Worm (Caenorhabditis elegans) whole organism, L2 larva: Measurements from ENCODE around the gene nra-1.
"Not testable (repeated sequence)": the region's sequence is repeated elsewhere in the genome, so short reads cannot be mapped to it uniquely, and the experiment has no call there.

Experiments used
- C34F6.9 ChIP-seq: fragments of 150-350 bp; optimal IDR thresholded peaks from 2 replicates; lab custom pipeline; 2014; ENCODE audit warnings: missing biosample characterization, missing genetic modification characterization
- F13H6.1 ChIP-seq: sonication (generic microtip); optimal IDR thresholded peaks from 2 replicates; lab custom pipeline; 2016; ENCODE audit warnings: missing genetic modification characterization, missing compliant biosample characterization
- R02D3.7 ChIP-seq: fragments of 150-350 bp; optimal IDR thresholded peaks from 2 replicates; lab custom pipeline; 2014; ENCODE audit warnings: missing biosample characterization, missing genetic modification characterization
- Y55F3AM.14 ChIP-seq: fragments of 200-800 bp; sonication (Bioruptor generic); optimal IDR thresholded peaks from 2 replicates; lab custom pipeline; 2018; ENCODE audit warnings: mild to moderate bottlenecking, missing genetic modification characterization, missing compliant biosample characterization
- ZK546.5 ChIP-seq: sonication (generic microtip); optimal IDR thresholded peaks from 2 replicates; lab custom pipeline; 2017; ENCODE audit warnings: missing biosample characterization, missing genetic modification characterization
- aly-2 ChIP-seq: fragments of 150-350 bp; optimal IDR thresholded peaks from 2 replicates; lab custom pipeline; 2014; ENCODE audit warnings: missing biosample characterization, missing genetic modification characterization
- ama-1 ChIP-seq: fragments of 150-350 bp; optimal IDR thresholded peaks from 2 replicates; lab custom pipeline; 2018; ENCODE audit warnings: inconsistent platforms
- blmp-1 ChIP-seq: sonication (generic microtip); optimal IDR thresholded peaks from 2 replicates; lab custom pipeline; 2017; ENCODE audit warnings: missing genetic modification characterization, mild to moderate bottlenecking, missing compliant biosample characterization, antibody characterized with exemption, moderate library complexity; ENCODE audit not compliant: insufficient read depth
- ceh-16 ChIP-seq: fragments of 150-350 bp; optimal IDR thresholded peaks from 2 replicates; lab custom pipeline; 2014; ENCODE audit warnings: missing biosample characterization, missing genetic modification characterization
- ceh-82 ChIP-seq: fragments of 150-350 bp; optimal IDR thresholded peaks from 2 replicates; lab custom pipeline; 2014; ENCODE audit warnings: missing biosample characterization, missing genetic modification characterization
- crh-2 ChIP-seq: sonication (generic microtip); optimal IDR thresholded peaks from 2 replicates; lab custom pipeline; 2017; ENCODE audit warnings: missing biosample characterization, missing genetic modification characterization
- dmd-4 ChIP-seq: sonication (generic microtip); optimal IDR thresholded peaks from 2 replicates; lab custom pipeline; 2017; ENCODE audit warnings: missing biosample characterization, missing genetic modification characterization
- egl-27 ChIP-seq: sonication (generic microtip); optimal IDR thresholded peaks from 3 replicates; lab custom pipeline; 2017; ENCODE audit warnings: missing biosample characterization, missing genetic modification reagents, missing genetic modification characterization
- fos-1 ChIP-seq: fragments of 150-350 bp; optimal IDR thresholded peaks from 2 replicates; lab custom pipeline; 2014; ENCODE audit warnings: missing biosample characterization, missing genetic modification characterization
- lin-11 ChIP-seq: fragments of 150-350 bp; sonication (generic microtip); optimal IDR thresholded peaks from 2 replicates; lab custom pipeline; 2014; ENCODE audit warnings: missing biosample characterization, missing genetic modification characterization, inconsistent platforms, mixed read lengths
- lin-13 ChIP-seq: fragments of 150-350 bp; optimal IDR thresholded peaks from 2 replicates; lab custom pipeline; 2014; ENCODE audit warnings: missing biosample characterization, missing genetic modification reagents, missing genetic modification characterization
- lsy-2 ChIP-seq, 2 experiments: fragments of 150-350 bp in 1 of 2; sonication (generic microtip) in 1 of 2; optimal IDR thresholded peaks; 2 replicates each; lab custom pipeline; 2014 to 2017; ENCODE audit warnings: missing biosample characterization in 2 of 2, missing genetic modification characterization in 2 of 2
- mab-5 ChIP-seq: fragments of 150-350 bp; optimal IDR thresholded peaks from 2 replicates; lab custom pipeline; 2014; ENCODE audit warnings: missing biosample characterization, missing genetic modification characterization
- mbf-1 ChIP-seq: sonication (generic microtip); optimal IDR thresholded peaks from 2 replicates; lab custom pipeline; 2017; ENCODE audit warnings: missing biosample characterization, missing genetic modification characterization
- mdl-1 ChIP-seq, 2 experiments: fragments of 150-350 bp in 1 of 2; sonication (generic microtip) in 1 of 2; optimal IDR thresholded peaks; 2 replicates each; lab custom pipeline; 2017; ENCODE audit warnings: missing biosample characterization in 2 of 2, missing genetic modification characterization in 2 of 2
- nhr-11 ChIP-seq: fragments of 150-350 bp; optimal IDR thresholded peaks from 2 replicates; lab custom pipeline; 2014; ENCODE audit warnings: missing biosample characterization, missing genetic modification characterization
- nhr-12 ChIP-seq: fragments of 150-350 bp; optimal IDR thresholded peaks from 2 replicates; lab custom pipeline; 2014; ENCODE audit warnings: missing biosample characterization, missing genetic modification characterization
- nhr-21 ChIP-seq: fragments of 150-350 bp; optimal IDR thresholded peaks from 2 replicates; lab custom pipeline; 2014; ENCODE audit warnings: missing biosample characterization, missing genetic modification characterization
- nhr-237 ChIP-seq: fragments of 150-350 bp; optimal IDR thresholded peaks from 2 replicates; lab custom pipeline; 2014; ENCODE audit warnings: missing biosample characterization, missing genetic modification characterization
- nhr-77 ChIP-seq: fragments of 150-350 bp; optimal IDR thresholded peaks from 2 replicates; lab custom pipeline; 2014; ENCODE audit warnings: missing biosample characterization, missing genetic modification characterization
- peb-1 ChIP-seq: fragments of 150-350 bp; optimal IDR thresholded peaks from 2 replicates; lab custom pipeline; 2014; ENCODE audit warnings: missing biosample characterization, missing genetic modification characterization
- sem-4 ChIP-seq: fragments of 150-350 bp; optimal IDR thresholded peaks from 2 replicates; lab custom pipeline; 2014; ENCODE audit warnings: missing biosample characterization, missing genetic modification reagents, missing genetic modification characterization
- skn-1 ChIP-seq: sonication (generic microtip); optimal IDR thresholded peaks from 2 replicates; lab custom pipeline; 2017; ENCODE audit warnings: missing biosample characterization, missing genetic modification characterization
- sma-3 ChIP-seq: sonication (generic microtip); optimal IDR thresholded peaks from 2 replicates; lab custom pipeline; 2016; ENCODE audit warnings: missing genetic modification reagents, missing genetic modification characterization, missing compliant biosample characterization
- sma-9 ChIP-seq, 2 experiments: fragments of 150-350 bp in 1 of 2; sonication (generic microtip) in 1 of 2; optimal IDR thresholded peaks; 2 replicates each; lab custom pipeline; 2014 to 2016; ENCODE audit warnings: missing genetic modification characterization in 2 of 2, mild to moderate bottlenecking in 1 of 2, missing biosample characterization in 1 of 2, missing compliant biosample characterization in 1 of 2, missing genetic modification reagents in 1 of 2, moderate library complexity in 1 of 2
- snpc-4 ChIP-seq: fragments of 150-350 bp; optimal IDR thresholded peaks from 2 replicates; lab custom pipeline; 2014; ENCODE audit warnings: missing biosample characterization, missing genetic modification characterization
- unc-39 ChIP-seq: fragments of 150-350 bp; optimal IDR thresholded peaks from 2 replicates; lab custom pipeline; 2014; ENCODE audit warnings: missing biosample characterization, missing genetic modification characterization
- unc-55 ChIP-seq: fragments of 150-350 bp; sonication (generic microtip); optimal IDR thresholded peaks from 3 replicates; lab custom pipeline; 2014; ENCODE audit warnings: missing biosample characterization, missing genetic modification reagents, missing genetic modification characterization
- ztf-11 ChIP-seq: sonication (generic microtip); optimal IDR thresholded peaks from 2 replicates; lab custom pipeline; 2017; ENCODE audit warnings: missing biosample characterization, missing genetic modification characterization
- ztf-4 ChIP-seq: fragments of 150-350 bp; optimal IDR thresholded peaks from 2 replicates; lab custom pipeline; 2014; ENCODE audit warnings: missing biosample characterization, missing genetic modification characterization

nra-1 gene

DNA sequence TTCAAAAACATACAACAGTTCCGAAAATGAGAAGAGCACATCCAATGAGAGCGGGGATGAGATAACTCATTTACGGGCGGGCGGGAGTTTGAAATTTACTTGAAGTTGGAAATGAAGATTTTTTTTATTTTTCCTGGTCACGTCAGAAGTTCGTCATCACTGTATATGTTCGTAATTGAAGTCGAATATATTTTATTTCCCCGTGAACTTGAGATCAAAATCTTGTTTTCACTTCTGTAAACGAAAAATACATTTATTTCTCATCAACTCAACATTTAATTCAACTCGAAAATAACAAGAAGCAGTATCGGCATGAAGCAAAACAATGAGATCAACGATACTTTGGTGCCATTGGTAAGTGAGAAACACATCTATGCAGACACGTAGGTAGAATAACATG is 32.4 kb upstream of the nra-1 start, which contains the start of gene C49C3.20:
Gene C49C3.20, minus strand, starts transcription at position 101 of the 400 bp plus-strand sequence.
- TF ChIP-seq egl-27 (tag; lab: Kevin White, UChicago) = no peak
- TF ChIP-seq fos-1 (tag; lab: Kevin White, UChicago) = no peak
- TF ChIP-seq peb-1 (tag; lab: Kevin White, UChicago) = no peak
- TF ChIP-seq mdl-1 (tag; optimal IDR thresholded peaks at IDR 0.05; lab: Kevin White, UChicago) = no peak
- TF ChIP-seq unc-39 (tag; lab: Kevin White, UChicago) = no peak
- no peak for TF ChIP-seq ceh-16 (tag; lab: Kevin White, UChicago)
- no peak for TF ChIP-seq ceh-82 (tag; lab: Kevin White, UChicago)
- no peak for TF ChIP-seq F13H6.1 (tag; lab: Kevin White, UChicago)
- no peak for TF ChIP-seq aly-2
- TF ChIP-seq lsy-2 (tag; optimal IDR thresholded peaks at IDR 0.05; lab: Kevin White, UChicago) = no peak
- no peak for TF ChIP-seq sma-9 (GFP tag; optimal IDR thresholded peaks at IDR 0.05; lab: Kevin White, UChicago)
- no peak for TF ChIP-seq sma-9 (tag; optimal IDR thresholded peaks at IDR 0.05; lab: Kevin White, UChicago)
- TF ChIP-seq ama-1 = no peak
- no peak for TF ChIP-seq snpc-4
- no peak for TF ChIP-seq lin-13
- TF ChIP-seq ZK546.5 (tag; lab: Kevin White, UChicago) = no peak
- no peak for TF ChIP-seq crh-2 (tag; lab: Kevin White, UChicago)
- no peak for TF ChIP-seq dmd-4 (tag; lab: Kevin White, UChicago)
- no peak for TF ChIP-seq skn-1 (tag; lab: Kevin White, UChicago)

ce11 chrIV:17311842-17312241 is 27.8 kb upstream of the nra-1 start, which contains the start of gene snf-9:
snf-9 (plus strand) TSS chrIV:17312142.
- TF ChIP-seq sem-4 (no peak), unc-55 (GFP tag; lab: Kevin White, UChicago) (no peak), C34F6.9 (no peak), lsy-2 (tag; optimal IDR thresholded peaks at IDR 0.05; lab: Kevin White, UChicago) (no peak), mab-5 (no peak), ztf-4 (no peak), sma-9 (GFP tag; optimal IDR thresholded peaks at IDR 0.05; lab: Kevin White, UChicago) (no peak), sma-9 (tag; optimal IDR thresholded peaks at IDR 0.05; lab: Kevin White, UChicago) (no peak), crh-2 (tag; lab: Kevin White, UChicago) (no peak), fos-1 (tag; lab: Kevin White, UChicago) (no peak), sma-3 (no peak), blmp-1 (tag; lab: Kevin White, UChicago) (no peak)

ce11 chrIV:17308211-17308610 is 24.2 kb upstream of the nra-1 start, which contains the start of gene T28F3.9:
T28F3.9 (plus strand) TSS chrIV:17308511.
- TF ChIP-seq nhr-77 = no peak
- TF ChIP-seq sem-4 = no peak
- TF ChIP-seq ceh-16 (tag; lab: Kevin White, UChicago) = no peak
- TF ChIP-seq nhr-12 (tag; lab: Kevin White, UChicago) = no peak
- TF ChIP-seq ZK546.5 (tag; lab: Kevin White, UChicago) = no peak
- TF ChIP-seq nhr-21 = no peak
- TF ChIP-seq ztf-11 (tag; lab: Kevin White, UChicago) = no peak
- no peak for TF ChIP-seq unc-55 (GFP tag; lab: Kevin White, UChicago)
- TF ChIP-seq R02D3.7 (tag; lab: Kevin White, UChicago) = no peak
- TF ChIP-seq mab-5 = no peak
- TF ChIP-seq dmd-4 (tag; lab: Kevin White, UChicago) = no peak
- TF ChIP-seq lin-13 = no peak
- TF ChIP-seq ama-1 = no peak
- no peak for TF ChIP-seq lin-11
- TF ChIP-seq nhr-11 (tag; lab: Kevin White, UChicago) = no peak
- no peak for TF ChIP-seq Y55F3AM.14 (GFP tag; lab: Kevin White, UChicago)
- TF ChIP-seq mbf-1 (tag; lab: Kevin White, UChicago) = no peak
- no peak for TF ChIP-seq peb-1 (tag; lab: Kevin White, UChicago)
- no peak for TF ChIP-seq nhr-237 (tag; lab: Kevin White, UChicago)
- no peak for TF ChIP-seq snpc-4

- not testable (repeated sequence) for TF ChIP-seq peb-1 (tag; lab: Kevin White, UChicago); mdl-1 (tag; optimal IDR thresholded peaks at IDR 0.05; lab: Kevin White, UChicago); dmd-4 (tag; lab: Kevin White, UChicago)
Measured at ce11 chrIV:17307223-17307622, 23.2 kb upstream of the nra-1 start, which contains the start of gene T28F3.8. T28F3.8 (minus strand) TSS chrIV:17307323.
